Worm (Caenorhabditis elegans) whole organism, mixed stage, embryonic: ENCODE data around the gene C16A11.4.

Experiments used
- M03D4.4 ChIP-seq: sonication (generic microtip); optimal IDR thresholded peaks from 2 replicates; lab custom pipeline; 2017; ENCODE audit warnings: mild to moderate bottlenecking, missing genetic modification characterization, missing compliant biosample characterization
- bed-3 ChIP-seq: fragments of 200-800 bp; sonication (Bioruptor generic); optimal IDR thresholded peaks from 3 replicates; lab custom pipeline; 2018; ENCODE audit warnings: mild to moderate bottlenecking, missing genetic modification characterization, moderate library complexity, missing compliant biosample characterization
- blmp-1 ChIP-seq: fragments of 150-350 bp; optimal IDR thresholded peaks from 2 replicates; lab custom pipeline; 2014; ENCODE audit warnings: missing biosample characterization, missing genetic modification characterization
- ceh-39 ChIP-seq: fragments of 150-350 bp; optimal IDR thresholded peaks from 2 replicates; lab custom pipeline; 2014; ENCODE audit warnings: missing biosample characterization, missing genetic modification characterization
- ceh-43 ChIP-seq: fragments of 200-800 bp; sonication (Bioruptor generic); optimal IDR thresholded peaks from 2 replicates; lab custom pipeline; 2018; ENCODE audit warnings: mild to moderate bottlenecking, missing genetic modification characterization, moderate library complexity, missing compliant biosample characterization
- ces-1 ChIP-seq: fragments of 150-350 bp; optimal IDR thresholded peaks from 2 replicates; lab custom pipeline; 2014; ENCODE audit warnings: missing biosample characterization, missing genetic modification reagents, missing genetic modification characterization
- cnd-1 ChIP-seq: fragments of 200-800 bp; sonication (Bioruptor generic); optimal IDR thresholded peaks from 2 replicates; lab custom pipeline; 2018; ENCODE audit warnings: mild to moderate bottlenecking, missing genetic modification characterization, missing compliant biosample characterization
- drap-1 ChIP-seq: fragments of 200-800 bp; sonication (Bioruptor generic); optimal IDR thresholded peaks from 3 replicates; lab custom pipeline; 2018; ENCODE audit warnings: mild to moderate bottlenecking, missing genetic modification characterization, missing compliant biosample characterization
- elt-1 ChIP-seq: sonication (generic microtip); optimal IDR thresholded peaks from 2 replicates; lab custom pipeline; 2017; ENCODE audit warnings: missing genetic modification characterization, mild to moderate bottlenecking, missing compliant biosample characterization, antibody characterized with exemption, moderate library complexity, borderline replicate concordance; ENCODE audit not compliant: insufficient read depth
- flh-1 ChIP-seq: fragments of 200-800 bp; sonication (Bioruptor generic); optimal IDR thresholded peaks from 2 replicates; lab custom pipeline; 2018; ENCODE audit warnings: mild to moderate bottlenecking, missing genetic modification characterization, moderate library complexity, missing compliant biosample characterization
- ham-2 ChIP-seq: fragments of 200-800 bp; sonication (Bioruptor generic); optimal IDR thresholded peaks from 2 replicates; lab custom pipeline; 2018; ENCODE audit warnings: mild to moderate bottlenecking, missing genetic modification characterization, missing compliant biosample characterization
- hlh-1 ChIP-seq: fragments of 150-350 bp; optimal IDR thresholded peaks from 2 replicates; lab custom pipeline; 2014; ENCODE audit warnings: missing biosample characterization, missing genetic modification reagents, missing genetic modification characterization
- lin-13 ChIP-seq: fragments of 150-350 bp; optimal IDR thresholded peaks from 2 replicates; lab custom pipeline; 2014; ENCODE audit warnings: missing biosample characterization, missing genetic modification characterization
- lin-32 ChIP-seq: fragments of 200-800 bp; sonication (Bioruptor generic); optimal IDR thresholded peaks from 2 replicates; lab custom pipeline; 2018; ENCODE audit warnings: mild to moderate bottlenecking, missing genetic modification characterization, missing compliant biosample characterization
- mab-5 ChIP-seq: fragments of 150-350 bp; optimal IDR thresholded peaks from 2 replicates; lab custom pipeline; 2014; ENCODE audit warnings: missing biosample characterization, missing genetic modification characterization
- mep-1 ChIP-seq: fragments of 150-350 bp; optimal IDR thresholded peaks from 2 replicates; lab custom pipeline; 2017; ENCODE audit warnings: missing biosample characterization, missing genetic modification reagents, missing genetic modification characterization, inconsistent platforms
- mls-2 ChIP-seq: sonication (generic microtip); optimal IDR thresholded peaks from 2 replicates; lab custom pipeline; 2016; ENCODE audit warnings: mild to moderate bottlenecking, missing genetic modification characterization, moderate library complexity, missing compliant biosample characterization
- nhr-12 ChIP-seq: fragments of 150-350 bp; optimal IDR thresholded peaks from 2 replicates; lab custom pipeline; 2014; ENCODE audit warnings: missing biosample characterization, missing genetic modification characterization
- nhr-2 ChIP-seq: fragments of 150-350 bp; optimal IDR thresholded peaks from 2 replicates; lab custom pipeline; 2014; ENCODE audit warnings: missing biosample characterization, missing genetic modification characterization
- nhr-237 ChIP-seq: fragments of 150-350 bp; optimal IDR thresholded peaks from 2 replicates; lab custom pipeline; 2014; ENCODE audit warnings: missing biosample characterization, missing genetic modification characterization
- nhr-28 ChIP-seq: fragments of 150-350 bp; optimal IDR thresholded peaks from 2 replicates; lab custom pipeline; 2014; ENCODE audit warnings: missing biosample characterization, missing genetic modification characterization
- nhr-76 ChIP-seq: sonication (generic microtip); optimal IDR thresholded peaks from 2 replicates; lab custom pipeline; 2017; ENCODE audit warnings: missing biosample characterization, missing genetic modification characterization
- pha-4 ChIP-seq: fragments of 150-350 bp; optimal IDR thresholded peaks from 2 replicates; lab custom pipeline; 2018; ENCODE audit warnings: missing biosample characterization, missing genetic modification reagents, missing genetic modification characterization
- snpc-4 ChIP-seq: fragments of 150-350 bp; optimal IDR thresholded peaks from 2 replicates; lab custom pipeline; 2014; ENCODE audit warnings: missing biosample characterization, missing genetic modification characterization
- sptf-1 ChIP-seq: sonication (generic microtip); optimal IDR thresholded peaks from 2 replicates; lab custom pipeline; 2017; ENCODE audit warnings: mild to moderate bottlenecking, missing genetic modification characterization, moderate library complexity, missing compliant biosample characterization
- tbx-8 ChIP-seq: fragments of 200-800 bp; sonication (Bioruptor generic); optimal IDR thresholded peaks from 2 replicates; lab custom pipeline; 2018; ENCODE audit warnings: mild to moderate bottlenecking, missing genetic modification characterization, moderate library complexity, missing compliant biosample characterization
- unc-120 ChIP-seq: sonication (generic microtip); optimal IDR thresholded peaks from 2 replicates; lab custom pipeline; 2017; ENCODE audit warnings: missing genetic modification characterization, missing compliant biosample characterization; ENCODE audit not compliant: poor library complexity, severe bottlenecking
- unc-39 ChIP-seq: fragments of 150-350 bp; optimal IDR thresholded peaks from 2 replicates; lab custom pipeline; 2014; ENCODE audit warnings: missing biosample characterization, missing genetic modification characterization
- unc-62 ChIP-seq: fragments of 150-350 bp; optimal IDR thresholded peaks from 2 replicates; lab custom pipeline; 2014; ENCODE audit warnings: missing biosample characterization, missing genetic modification reagents, missing genetic modification characterization
- zip-8 ChIP-seq: fragments of 150-350 bp; optimal IDR thresholded peaks from 2 replicates; lab custom pipeline; 2014; ENCODE audit warnings: missing biosample characterization, missing genetic modification characterization
- ztf-11 ChIP-seq: fragments of 150-350 bp; optimal IDR thresholded peaks from 2 replicates; lab custom pipeline; 2014; ENCODE audit warnings: missing biosample characterization, missing genetic modification characterization

The C16A11.4 gene

ce11 chrII:4215318-4215717 is 11.5 kb upstream of the C16A11.4 start, which contains the start of gene F31D5.2:
Gene F31D5.2 (plus strand): TSS chrII:4215618.
- TF ChIP-seq pha-4 (no peak), ceh-43 (GFP tag; lab: Kevin White, UChicago) (no peak), unc-39 (tag; lab: Kevin White, UChicago) (no peak), tbx-8 (GFP tag; lab: Kevin White, UChicago) (no peak), unc-120 (tag; lab: Kevin White, UChicago) (no peak), nhr-28 (tag; lab: Kevin White, UChicago) (no peak), blmp-1 (tag; lab: Kevin White, UChicago) (no peak), cnd-1 (tag; lab: Kevin White, UChicago) (no peak)

- TF ChIP-seq ces-1 (GFP tag; lab: Kevin White, UChicago) = no peak
- TF ChIP-seq blmp-1 (tag; lab: Kevin White, UChicago) = no peak
- no peak for TF ChIP-seq ztf-11 (tag; lab: Kevin White, UChicago)
- no peak for TF ChIP-seq ceh-39 (tag; lab: Kevin White, UChicago)
- TF ChIP-seq elt-1 (tag; lab: Kevin White, UChicago) = no peak
- no peak for TF ChIP-seq zip-8 (tag; lab: Kevin White, UChicago)
- no peak for TF ChIP-seq drap-1
- no peak for TF ChIP-seq nhr-12 (tag; lab: Kevin White, UChicago)
- no peak for TF ChIP-seq unc-39 (tag; lab: Kevin White, UChicago)
- no peak for TF ChIP-seq mls-2
- no peak for TF ChIP-seq nhr-2
- no peak for TF ChIP-seq mab-5
- no peak for TF ChIP-seq ceh-43 (GFP tag; lab: Kevin White, UChicago)
- TF ChIP-seq nhr-28 (tag; lab: Kevin White, UChicago) = no peak
- TF ChIP-seq mep-1 = no peak
- no peak for TF ChIP-seq sptf-1 (tag; lab: Kevin White, UChicago)
- TF ChIP-seq flh-1 (GFP tag; lab: Kevin White, UChicago) = no peak
- no peak for TF ChIP-seq M03D4.4 (tag; lab: Kevin White, UChicago)
- no peak for TF ChIP-seq unc-120 (tag; lab: Kevin White, UChicago)
- TF ChIP-seq pha-4 = no peak
Observed at ce11 chrII:4219062-4219461, 7.8 kb upstream of the C16A11.4 start, which contains the start of gene F31D5.1. Gene F31D5.1 (plus strand): TSS chrII:4219362.

- TF ChIP-seq M03D4.4 (tag; lab: Kevin White, UChicago) (no peak), zip-8 (tag; lab: Kevin White, UChicago) (no peak), mls-2 (no peak), ceh-43 (GFP tag; lab: Kevin White, UChicago) (no peak), mep-1 (no peak), mab-5 (no peak), lin-13 (tag; lab: Kevin White, UChicago) (no peak), nhr-237 (tag; lab: Kevin White, UChicago) (no peak), elt-1 (tag; lab: Kevin White, UChicago) (no peak), drap-1 (no peak), nhr-12 (tag; lab: Kevin White, UChicago) (no peak), sptf-1 (tag; lab: Kevin White, UChicago) (no peak), lin-32 (no peak), ces-1 (GFP tag; lab: Kevin White, UChicago) (no peak), unc-39 (tag; lab: Kevin White, UChicago) (no peak), ceh-39 (tag; lab: Kevin White, UChicago) (no peak), ham-2 (GFP tag; lab: Kevin White, UChicago) (no peak), unc-62 (GFP tag; lab: Kevin White, UChicago) (no peak)
Observed at ce11 chrII:4222469-4222868, 4.4 kb upstream of the C16A11.4 start.

- TF ChIP-seq blmp-1 (tag; lab: Kevin White, UChicago) = no peak
- TF ChIP-seq zip-8 (tag; lab: Kevin White, UChicago) = no peak
- no peak for TF ChIP-seq tbx-8 (GFP tag; lab: Kevin White, UChicago)
- no peak for TF ChIP-seq pha-4
- TF ChIP-seq sptf-1 (tag; lab: Kevin White, UChicago) = no peak
- no peak for TF ChIP-seq nhr-2
- TF ChIP-seq nhr-76 (tag; lab: Kevin White, UChicago) = no peak
- TF ChIP-seq nhr-237 (tag; lab: Kevin White, UChicago) = no peak
- no peak for TF ChIP-seq ceh-43 (GFP tag; lab: Kevin White, UChicago)
- TF ChIP-seq mep-1 = no peak
- no peak for TF ChIP-seq snpc-4
- no peak for TF ChIP-seq lin-32
- no peak for TF ChIP-seq unc-62 (GFP tag; lab: Kevin White, UChicago)
- TF ChIP-seq cnd-1 (tag; lab: Kevin White, UChicago) = no peak
- TF ChIP-seq mls-2 = no peak
- no peak for TF ChIP-seq hlh-1 (tag; lab: Kevin White, UChicago)
- no peak for TF ChIP-seq mab-5
- no peak for TF ChIP-seq bed-3
- no peak for TF ChIP-seq ces-1 (GFP tag; lab: Kevin White, UChicago)
Observed at ce11 chrII:4222983-4223382, 3.9 kb upstream of the C16A11.4 start, which contains the start of gene C16A11.5. Gene C16A11.5 (plus strand): TSS chrII:4223305.
